Worm (Caenorhabditis elegans): ENCODE results near the gene ddo-1.

Gene ddo-1

DNA sequence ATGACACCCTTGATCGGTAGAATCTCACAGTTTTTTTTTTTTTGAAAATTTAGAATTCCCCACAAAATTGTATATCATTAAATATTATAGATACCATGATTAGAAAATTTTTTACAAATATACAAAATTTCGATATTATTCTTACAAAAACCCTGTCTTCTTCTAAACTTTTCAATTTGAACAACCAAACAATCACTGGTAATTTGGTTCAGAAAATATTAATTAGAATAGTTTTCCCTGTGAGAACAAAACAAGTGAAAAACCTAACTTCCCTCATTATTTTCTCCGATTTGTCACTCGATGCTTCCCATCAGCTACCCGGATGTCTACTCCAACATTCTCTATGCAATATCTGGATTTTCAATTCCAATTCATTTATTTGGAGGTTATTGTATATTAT is 33.0 kb upstream of the ddo-1 start, which contains the start of gene srh-296:
Gene srh-296 (plus strand): TSS at position 301 of the 400 bp plus-strand sequence.
- TF ChIP-seq lin-13 (tag; optimal IDR thresholded peaks at IDR 0.05) (no peak), sem-2 (GFP tag; optimal IDR thresholded peaks at IDR 0.05) (no peak), ztf-11 (tag; optimal IDR thresholded peaks at IDR 0.05) (no peak), ceh-43 (GFP tag; optimal IDR thresholded peaks at IDR 0.05) (no peak), flh-1 (GFP tag; optimal IDR thresholded peaks at IDR 0.05) (no peak), snpc-4 (tag; optimal IDR thresholded peaks at IDR 0.05) (no peak), mab-5 (tag; optimal IDR thresholded peaks at IDR 0.05) (no peak), nhr-12 (tag; optimal IDR thresholded peaks at IDR 0.05) (no peak), unc-39 (tag; optimal IDR thresholded peaks at IDR 0.05) (no peak), tbx-8 (GFP tag; optimal IDR thresholded peaks at IDR 0.05) (no peak)

DNA sequence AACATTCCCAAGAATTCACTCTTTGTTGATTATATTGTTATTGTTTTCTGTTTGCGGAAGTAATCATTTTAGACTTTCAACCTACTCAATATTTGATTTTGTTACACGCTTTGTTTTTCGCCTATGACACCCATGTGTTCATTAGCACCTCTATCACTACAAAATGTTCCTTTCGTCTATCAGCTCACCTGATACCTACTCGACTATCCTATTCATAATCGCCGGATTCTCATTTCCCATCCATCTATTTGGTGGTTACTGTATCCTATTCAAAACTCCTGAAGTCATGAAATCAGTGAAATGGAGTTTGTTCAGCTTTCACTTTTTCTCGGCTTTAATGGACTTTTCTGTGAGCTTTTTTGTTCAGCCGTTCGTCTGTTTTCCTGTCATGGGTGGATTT is 28.3 kb upstream of the ddo-1 start, which contains the start of gene srh-291:
Gene srh-291 (plus strand): TSS at position 301 of the 400 bp plus-strand sequence.
- TF ChIP-seq nhr-28 (tag; optimal IDR thresholded peaks at IDR 0.05) (no peak), ham-2 (GFP tag; optimal IDR thresholded peaks at IDR 0.05) (no peak), nhr-237 (tag; optimal IDR thresholded peaks at IDR 0.05) (no peak), mep-1 (tag; optimal IDR thresholded peaks at IDR 0.05) (no peak), lin-13 (tag; optimal IDR thresholded peaks at IDR 0.05) (no peak), ceh-43 (GFP tag; optimal IDR thresholded peaks at IDR 0.05) (no peak), nhr-2 (tag; optimal IDR thresholded peaks at IDR 0.05) (no peak), mab-5 (tag; optimal IDR thresholded peaks at IDR 0.05) (no peak)

DNA sequence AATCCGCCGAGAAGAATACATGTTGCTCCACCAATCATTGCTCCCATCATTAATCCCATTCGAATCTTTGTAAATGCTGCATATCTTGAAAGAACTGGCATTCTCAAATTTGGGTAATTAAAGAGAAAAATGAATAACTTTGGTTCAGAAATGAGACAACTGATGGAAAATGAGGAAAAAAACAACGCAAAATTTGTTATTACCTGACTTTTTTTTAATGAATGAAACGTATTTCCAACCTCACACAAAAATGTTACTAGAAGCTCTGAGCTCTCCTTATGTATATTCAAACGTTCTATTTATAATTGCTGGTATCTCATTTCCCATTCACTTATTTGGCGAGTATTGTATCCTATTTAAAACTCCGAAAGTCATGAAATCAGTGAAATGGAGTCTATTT is 25.5 kb upstream of the ddo-1 start, which contains the start of the genes Y94A7B.11 and srh-292:
Gene Y94A7B.11 (minus strand): TSS at position 101 of the 400 bp plus-strand sequence.
Gene srh-292 (plus strand): TSS at position 251 of the 400 bp plus-strand sequence.
- TF ChIP-seq mab-5 (tag; optimal IDR thresholded peaks at IDR 0.05): no peak
- no peak for TF ChIP-seq zip-8 (tag; optimal IDR thresholded peaks at IDR 0.05)
- no peak for TF ChIP-seq unc-120 (tag; optimal IDR thresholded peaks at IDR 0.05; ENCODE audit: poor library complexity, severe bottlenecking)
- no peak for TF ChIP-seq bed-3 (GFP tag; optimal IDR thresholded peaks at IDR 0.05)
- no peak for TF ChIP-seq blmp-1 (tag; optimal IDR thresholded peaks at IDR 0.05)
- no peak for TF ChIP-seq lin-32 (GFP tag; optimal IDR thresholded peaks at IDR 0.05)
- TF ChIP-seq ces-1 (GFP tag; optimal IDR thresholded peaks at IDR 0.05): no peak
- no peak for TF ChIP-seq unc-62 (GFP tag; optimal IDR thresholded peaks at IDR 0.05)
- TF ChIP-seq cnd-1 (tag; optimal IDR thresholded peaks at IDR 0.05): no peak

DNA sequence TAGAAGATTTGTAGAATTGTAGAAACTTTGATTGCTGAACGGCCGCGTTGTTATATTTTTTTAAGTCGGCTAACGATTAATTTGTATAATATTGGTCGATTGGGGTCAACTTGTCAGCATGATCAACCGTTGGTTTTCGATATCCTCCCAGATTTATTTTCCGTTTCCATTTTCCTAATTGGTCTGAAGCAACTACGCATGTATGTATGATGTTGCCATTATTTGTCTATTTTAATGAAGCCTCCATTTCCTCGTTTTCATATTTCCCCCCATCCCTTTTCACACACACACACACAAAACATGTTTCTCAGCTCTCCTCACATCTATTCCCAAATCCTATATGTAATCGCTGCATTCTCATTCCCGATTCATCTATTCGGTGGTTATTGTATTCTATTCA is 23.5 kb upstream of the ddo-1 start, which contains the start of gene srh-287:
Gene srh-287 (plus strand): TSS at position 301 of the 400 bp plus-strand sequence.
- TF ChIP-seq mab-5 (tag; optimal IDR thresholded peaks at IDR 0.05): no peak
- no peak for TF ChIP-seq ceh-83 (GFP tag; optimal IDR thresholded peaks at IDR 0.05)
- no peak for TF ChIP-seq nhr-2 (tag; optimal IDR thresholded peaks at IDR 0.05)
- TF ChIP-seq bed-3 (GFP tag; optimal IDR thresholded peaks at IDR 0.05): no peak
- no peak for TF ChIP-seq snpc-4 (tag; optimal IDR thresholded peaks at IDR 0.05)
- no peak for TF ChIP-seq lin-32 (GFP tag; optimal IDR thresholded peaks at IDR 0.05)
- TF ChIP-seq nhr-28 (tag; optimal IDR thresholded peaks at IDR 0.05): no peak
- TF ChIP-seq ztf-11 (tag; optimal IDR thresholded peaks at IDR 0.05): no peak
- TF ChIP-seq sem-2 (GFP tag; optimal IDR thresholded peaks at IDR 0.05): no peak
- TF ChIP-seq lsy-2 (tag; optimal IDR thresholded peaks at IDR 0.05): no peak
- TF ChIP-seq elt-1 (tag; optimal IDR thresholded peaks at IDR 0.05; ENCODE audit: borderline replicate concordance, insufficient read depth): no peak

DNA sequence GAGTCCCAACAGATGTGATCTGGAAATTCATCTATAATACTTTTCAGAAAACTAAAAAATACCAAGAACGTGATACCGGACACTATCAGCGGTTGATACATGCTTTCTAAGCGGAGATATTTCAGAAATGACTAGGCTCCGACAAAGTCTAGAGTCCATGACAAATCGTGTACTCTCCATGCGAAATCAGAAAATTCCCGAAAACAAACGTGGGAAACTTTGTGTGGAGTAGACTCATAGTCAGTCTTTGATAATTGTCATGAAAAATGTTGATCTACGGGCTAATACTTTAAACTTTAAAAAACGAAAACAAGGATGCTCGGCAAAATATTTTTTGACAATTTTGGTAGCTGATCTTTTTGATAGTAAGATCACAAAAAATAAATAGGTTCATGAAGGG is 21.8 kb upstream of the ddo-1 start, which contains the start of gene srx-18:
Gene srx-18 (minus strand): TSS at position 101 of the 400 bp plus-strand sequence.
- TF ChIP-seq nhr-237 (tag; optimal IDR thresholded peaks at IDR 0.05) (no peak), nhr-2 (tag; optimal IDR thresholded peaks at IDR 0.05) (no peak), flh-1 (GFP tag; optimal IDR thresholded peaks at IDR 0.05) (no peak), lsy-2 (tag; optimal IDR thresholded peaks at IDR 0.05) (no peak), ztf-11 (tag; optimal IDR thresholded peaks at IDR 0.05) (no peak), nhr-76 (tag; optimal IDR thresholded peaks at IDR 0.05) (no peak), elt-3 (tag; optimal IDR thresholded peaks at IDR 0.05) (no peak), unc-62 (GFP tag; optimal IDR thresholded peaks at IDR 0.05) (no peak), mab-5 (tag; optimal IDR thresholded peaks at IDR 0.05) (no peak), snpc-4 (tag; optimal IDR thresholded peaks at IDR 0.05) (no peak), M03D4.4 (tag; optimal IDR thresholded peaks at IDR 0.05) (no peak), nhr-12 (tag; optimal IDR thresholded peaks at IDR 0.05) (no peak), sem-2 (GFP tag; optimal IDR thresholded peaks at IDR 0.05) (no peak), blmp-1 (tag; optimal IDR thresholded peaks at IDR 0.05) (no peak), tbx-8 (GFP tag; optimal IDR thresholded peaks at IDR 0.05) (no peak)

All from whole organism, mixed stage, embryonic.